Worm (Caenorhabditis elegans): ENCODE measurements around the gene txt-19.

Gene txt-19

ce11 chrIV:12845596-12845995, at the start of gene txt-19:
Gene txt-19, plus strand, starts transcription at chrIV:12845899.
- TF ChIP-seq sea-1 (GFP tag; conservative IDR thresholded peaks at IDR 0.05): no peak
- no peak for TF ChIP-seq pes-1 (GFP tag; IDR thresholded peaks at IDR 0.05)
- no peak for TF ChIP-seq hmbx-1 (tag; optimal IDR thresholded peaks at IDR 0.05)
- TF ChIP-seq ama-1 (optimal IDR thresholded peaks at IDR 0.05): no peak
- TF ChIP-seq hnd-1 (tag; optimal IDR thresholded peaks at IDR 0.05): no peak
- TF ChIP-seq tbx-11 (GFP tag; IDR thresholded peaks at IDR 0.05): no peak
- TF ChIP-seq ets-7 (tag; optimal IDR thresholded peaks at IDR 0.05): no peak

- TF ChIP-seq hmbx-1 (tag; optimal IDR thresholded peaks at IDR 0.05): no peak
- no peak for TF ChIP-seq scrt-1 (GFP tag; IDR thresholded peaks at IDR 0.05)
- no peak for TF ChIP-seq tbx-11 (GFP tag; IDR thresholded peaks at IDR 0.05)
- TF ChIP-seq ceh-13 (GFP tag; optimal IDR thresholded peaks at IDR 0.05): no peak
- TF ChIP-seq hmg-4 (GFP tag; optimal IDR thresholded peaks at IDR 0.05): no peak
- no peak for TF ChIP-seq tbx-37 (GFP tag; conservative IDR thresholded peaks at IDR 0.05)
- no peak for TF ChIP-seq F13C5.2 (tag; optimal IDR thresholded peaks at IDR 0.05)
- no peak for TF ChIP-seq flt-1 (GFP tag; IDR thresholded peaks at IDR 0.05)
- TF ChIP-seq sea-1 (GFP tag; conservative IDR thresholded peaks at IDR 0.05): no peak
- TF ChIP-seq B0310.2 (tag; optimal IDR thresholded peaks at IDR 0.05): no peak
- no peak for TF ChIP-seq aly-1 (tag; optimal IDR thresholded peaks at IDR 0.05)
- no peak for TF ChIP-seq ceh-36 (tag; optimal IDR thresholded peaks at IDR 0.05)
- TF ChIP-seq hnd-1 (tag; optimal IDR thresholded peaks at IDR 0.05): no peak
- TF ChIP-seq pes-1 (GFP tag; IDR thresholded peaks at IDR 0.05): no peak
- no peak for TF ChIP-seq ama-1 (optimal IDR thresholded peaks at IDR 0.05)
These were observed 48.9 kb upstream of the txt-19 start for ce11 chrIV:12796811-12797210.

- no peak for TF ChIP-seq ceh-13 (GFP tag; optimal IDR thresholded peaks at IDR 0.05)
- no peak for TF ChIP-seq ama-1 (optimal IDR thresholded peaks at IDR 0.05)
- no peak for TF ChIP-seq ets-7 (tag; optimal IDR thresholded peaks at IDR 0.05)
- no peak for TF ChIP-seq scrt-1 (GFP tag; IDR thresholded peaks at IDR 0.05)
- TF ChIP-seq flt-1 (GFP tag; IDR thresholded peaks at IDR 0.05): no peak
- no peak for TF ChIP-seq tra-4 (tag; optimal IDR thresholded peaks at IDR 0.05)
- no peak for TF ChIP-seq hmbx-1 (tag; optimal IDR thresholded peaks at IDR 0.05)
- no peak for TF ChIP-seq sea-1 (GFP tag; conservative IDR thresholded peaks at IDR 0.05)
- TF ChIP-seq F13C5.2 (tag; optimal IDR thresholded peaks at IDR 0.05): no peak
- no peak for TF ChIP-seq tbx-37 (GFP tag; conservative IDR thresholded peaks at IDR 0.05)
- no peak for TF ChIP-seq tbx-11 (GFP tag; IDR thresholded peaks at IDR 0.05)
- TF ChIP-seq hnd-1 (tag; optimal IDR thresholded peaks at IDR 0.05): no peak
- TF ChIP-seq hmg-4 (GFP tag; optimal IDR thresholded peaks at IDR 0.05): no peak
- no peak for TF ChIP-seq aly-1 (tag; optimal IDR thresholded peaks at IDR 0.05)
These were observed 40.1 kb upstream of the txt-19 start, which contains the start of gene F07C6.4 for ce11 chrIV:12805595-12805994. Gene F07C6.4, plus strand, starts transcription at chrIV:12805924.

- no peak for TF ChIP-seq pes-1 (GFP tag; IDR thresholded peaks at IDR 0.05)
- TF ChIP-seq hnd-1 (tag; optimal IDR thresholded peaks at IDR 0.05): no peak
- TF ChIP-seq tbx-37 (GFP tag; conservative IDR thresholded peaks at IDR 0.05): no peak
- no peak for TF ChIP-seq tbx-11 (GFP tag; IDR thresholded peaks at IDR 0.05)
- TF ChIP-seq hmg-4 (GFP tag; optimal IDR thresholded peaks at IDR 0.05): no peak
- TF ChIP-seq scrt-1 (GFP tag; IDR thresholded peaks at IDR 0.05): no peak
- no peak for TF ChIP-seq ets-7 (tag; optimal IDR thresholded peaks at IDR 0.05)
- TF ChIP-seq ceh-36 (tag; optimal IDR thresholded peaks at IDR 0.05): no peak
- no peak for TF ChIP-seq hmbx-1 (tag; optimal IDR thresholded peaks at IDR 0.05)
- TF ChIP-seq F13C5.2 (tag; optimal IDR thresholded peaks at IDR 0.05): no peak
- no peak for TF ChIP-seq B0310.2 (tag; optimal IDR thresholded peaks at IDR 0.05)
- no peak for TF ChIP-seq ceh-13 (GFP tag; optimal IDR thresholded peaks at IDR 0.05)
- no peak for TF ChIP-seq tra-4 (tag; optimal IDR thresholded peaks at IDR 0.05)
- no peak for TF ChIP-seq ama-1 (optimal IDR thresholded peaks at IDR 0.05)
These were observed 34.1 kb upstream of the txt-19 start for ce11 chrIV:12811554-12811953.

ce11 chrIV:12813822-12814221, 31.9 kb upstream of the txt-19 start:
- TF ChIP-seq ceh-36 (tag; optimal IDR thresholded peaks at IDR 0.05) (peak; percentile 65), hnd-1 (tag; optimal IDR thresholded peaks at IDR 0.05) (no peak)

- no peak for TF ChIP-seq hnd-1 (tag; optimal IDR thresholded peaks at IDR 0.05)
- no peak for TF ChIP-seq ceh-36 (tag; optimal IDR thresholded peaks at IDR 0.05)
- no peak for TF ChIP-seq pes-1 (GFP tag; IDR thresholded peaks at IDR 0.05)
- TF ChIP-seq hmbx-1 (tag; optimal IDR thresholded peaks at IDR 0.05): no peak
- TF ChIP-seq aly-1 (tag; optimal IDR thresholded peaks at IDR 0.05): no peak
- TF ChIP-seq tbx-37 (GFP tag; conservative IDR thresholded peaks at IDR 0.05): no peak
- no peak for TF ChIP-seq tra-4 (tag; optimal IDR thresholded peaks at IDR 0.05)
- TF ChIP-seq scrt-1 (GFP tag; IDR thresholded peaks at IDR 0.05): no peak
- no peak for TF ChIP-seq hmg-4 (GFP tag; optimal IDR thresholded peaks at IDR 0.05)
- no peak for TF ChIP-seq tbx-11 (GFP tag; IDR thresholded peaks at IDR 0.05)
- TF ChIP-seq sea-1 (GFP tag; conservative IDR thresholded peaks at IDR 0.05): no peak
- no peak for TF ChIP-seq flt-1 (GFP tag; IDR thresholded peaks at IDR 0.05)
- TF ChIP-seq B0310.2 (tag; optimal IDR thresholded peaks at IDR 0.05): no peak
- no peak for TF ChIP-seq ets-7 (tag; optimal IDR thresholded peaks at IDR 0.05)
These were observed 29.1 kb upstream of the txt-19 start for ce11 chrIV:12816636-12817035.

- no peak for TF ChIP-seq ama-1 (optimal IDR thresholded peaks at IDR 0.05)
- TF ChIP-seq ceh-36 (tag; optimal IDR thresholded peaks at IDR 0.05): no peak
- TF ChIP-seq hnd-1 (tag; optimal IDR thresholded peaks at IDR 0.05): no peak
- TF ChIP-seq B0310.2 (tag; optimal IDR thresholded peaks at IDR 0.05): no peak
- no peak for TF ChIP-seq tbx-37 (GFP tag; conservative IDR thresholded peaks at IDR 0.05)
- no peak for TF ChIP-seq hmbx-1 (tag; optimal IDR thresholded peaks at IDR 0.05)
- TF ChIP-seq pes-1 (GFP tag; IDR thresholded peaks at IDR 0.05): no peak
These were observed 28.2 kb upstream of the txt-19 start for ce11 chrIV:12817539-12817938.

- no peak for TF ChIP-seq B0310.2 (tag; optimal IDR thresholded peaks at IDR 0.05)
- no peak for TF ChIP-seq hnd-1 (tag; optimal IDR thresholded peaks at IDR 0.05)
- no peak for TF ChIP-seq F13C5.2 (tag; optimal IDR thresholded peaks at IDR 0.05)
- TF ChIP-seq pes-1 (GFP tag; IDR thresholded peaks at IDR 0.05): no peak
- no peak for TF ChIP-seq aly-1 (tag; optimal IDR thresholded peaks at IDR 0.05)
- no peak for TF ChIP-seq scrt-1 (GFP tag; IDR thresholded peaks at IDR 0.05)
- TF ChIP-seq hmg-4 (GFP tag; optimal IDR thresholded peaks at IDR 0.05): no peak
- no peak for TF ChIP-seq ceh-13 (GFP tag; optimal IDR thresholded peaks at IDR 0.05)
- no peak for TF ChIP-seq tbx-11 (GFP tag; IDR thresholded peaks at IDR 0.05)
- TF ChIP-seq sea-1 (GFP tag; conservative IDR thresholded peaks at IDR 0.05): no peak
- no peak for TF ChIP-seq ets-7 (tag; optimal IDR thresholded peaks at IDR 0.05)
- TF ChIP-seq hmbx-1 (tag; optimal IDR thresholded peaks at IDR 0.05): no peak
- TF ChIP-seq flt-1 (GFP tag; IDR thresholded peaks at IDR 0.05): no peak
- no peak for TF ChIP-seq ama-1 (optimal IDR thresholded peaks at IDR 0.05)
- TF ChIP-seq tra-4 (tag; optimal IDR thresholded peaks at IDR 0.05): no peak
- TF ChIP-seq tbx-37 (GFP tag; conservative IDR thresholded peaks at IDR 0.05): no peak
- no peak for TF ChIP-seq ceh-36 (tag; optimal IDR thresholded peaks at IDR 0.05)
These were observed 20.4 kb upstream of the txt-19 start, which contains the start of gene M02B1.4 for ce11 chrIV:12825304-12825703. Gene M02B1.4, minus strand, starts transcription at chrIV:12825312.
